Fruit fly (Drosophila melanogaster) whole organism, embryonic: Measurements from ENCODE around the gene CG2187.

Experiments
- Asciz ChIP-seq: fragments of 200-800 bp; sonication (Bioruptor generic); optimal IDR thresholded peaks from 2 replicates; lab custom pipeline; 2017; ENCODE audit warnings: missing biosample characterization, mild to moderate bottlenecking, missing genetic modification characterization, missing genetic modification reagents
- Bteb2 ChIP-seq: fragments of 200-800 bp; sonication (Bioruptor generic); optimal IDR thresholded peaks from 2 replicates; lab custom pipeline; 2016; ENCODE audit warnings: missing biosample characterization, missing genetic modification characterization
- CG10321 ChIP-seq: fragments of 200-800 bp; sonication (Bioruptor generic); IDR thresholded peaks from 2 replicates; pipeline ENCODE4 v1.3.6; 2022; ENCODE audit warnings: missing biosample characterization, missing genetic modification characterization
- CG10565 ChIP-seq: fragments of 200-800 bp; sonication (Bioruptor generic); optimal IDR thresholded peaks from 3 replicates; lab custom pipeline; 2016; ENCODE audit warnings: missing biosample characterization, mild to moderate bottlenecking, missing genetic modification characterization
- CG10959 ChIP-seq: fragments of 200-800 bp; sonication (Bioruptor generic); IDR thresholded peaks from 2 replicates; pipeline ENCODE4 v1.3.6; 2022; ENCODE audit warnings: missing biosample characterization, missing genetic modification characterization
- CG10979 ChIP-seq: fragments of 200-800 bp; sonication (Bioruptor generic); optimal IDR thresholded peaks from 2 replicates; lab custom pipeline; 2018; ENCODE audit warnings: missing biosample characterization, mild to moderate bottlenecking, missing genetic modification characterization, moderate library complexity
- CG11093 ChIP-seq: fragments of 200-800 bp; sonication (Bioruptor generic); IDR thresholded peaks from 3 replicates; pipeline ENCODE4 v1.3.6; 2022; ENCODE audit warnings: missing biosample characterization, missing genetic modification characterization
- CG15011 ChIP-seq: fragments of 200-800 bp; sonication (Bioruptor generic); optimal IDR thresholded peaks from 3 replicates; lab custom pipeline; 2018; ENCODE audit warnings: missing biosample characterization, mild to moderate bottlenecking, missing genetic modification characterization
- CG15269 ChIP-seq: fragments of 200-800 bp; sonication (Bioruptor generic); optimal IDR thresholded peaks from 2 replicates; lab custom pipeline; 2018; ENCODE audit warnings: missing biosample characterization, mild to moderate bottlenecking, missing genetic modification characterization, moderate library complexity
- CG17912 ChIP-seq: fragments of 200-800 bp; sonication (Bioruptor generic); optimal IDR thresholded peaks from 2 replicates; lab custom pipeline; 2018; ENCODE audit warnings: missing biosample characterization, mild to moderate bottlenecking, missing genetic modification characterization
- CG3407 ChIP-seq: fragments of 200-800 bp; sonication (Bioruptor generic); optimal IDR thresholded peaks from 2 replicates; lab custom pipeline; 2018; ENCODE audit warnings: missing biosample characterization, mild to moderate bottlenecking, missing genetic modification characterization
- CG3847 ChIP-seq: fragments of 200-800 bp; sonication (Bioruptor generic); IDR thresholded peaks from 2 replicates; pipeline ENCODE4 v1.3.6; 2022; ENCODE audit warnings: missing biosample characterization, missing genetic modification characterization
- CG5245 ChIP-seq: fragments of 200-800 bp; sonication (Bioruptor generic); optimal IDR thresholded peaks from 3 replicates; lab custom pipeline; 2016; ENCODE audit warnings: missing biosample characterization, missing genetic modification characterization
- CG6791 ChIP-seq: fragments of 200-800 bp; sonication (Bioruptor generic); IDR thresholded peaks from 3 replicates; pipeline ENCODE4 v1.3.6; 2022; ENCODE audit warnings: missing biosample characterization, missing genetic modification characterization; ENCODE audit not compliant: partially characterized antibody
- CG7372 ChIP-seq: fragments of 200-800 bp; sonication (Bioruptor generic); IDR thresholded peaks from 2 replicates; pipeline ENCODE4 v1.3.6; 2022; ENCODE audit warnings: missing biosample characterization, missing genetic modification characterization
- CG8290 ChIP-seq, 3 experiments: fragments of 200-800 bp; sonication (Bioruptor generic); optimal IDR thresholded peaks; 2 replicates each; lab custom pipeline; 2016 to 2019; ENCODE audit warnings: missing biosample characterization in 3 of 3, missing genetic modification characterization in 3 of 3, mild to moderate bottlenecking in 2 of 3, moderate library complexity in 1 of 3
- Camta ChIP-seq: fragments of 200-800 bp; sonication (Bioruptor generic); optimal IDR thresholded peaks from 2 replicates; lab custom pipeline; 2016; ENCODE audit warnings: missing biosample characterization, missing genetic modification characterization
- Dad ChIP-seq: fragments of 200-800 bp; sonication (Bioruptor generic); optimal IDR thresholded peaks from 3 replicates; lab custom pipeline; 2016; ENCODE audit warnings: missing biosample characterization, missing genetic modification characterization
- Drgx ChIP-seq: fragments of 200-800 bp; sonication (Bioruptor generic); IDR thresholded peaks from 2 replicates; pipeline ENCODE4 v1.3.6; 2022; ENCODE audit warnings: missing biosample characterization, missing genetic modification characterization
- E2f1 ChIP-seq: fragments of 200-800 bp; sonication (Bioruptor generic); IDR thresholded peaks from 2 replicates; pipeline ENCODE4 v1.3.6; 2022; ENCODE audit warnings: missing biosample characterization, missing genetic modification characterization
- Elba2 ChIP-seq: fragments of 200-800 bp; sonication (Bioruptor generic); optimal IDR thresholded peaks from 3 replicates; lab custom pipeline; 2016; ENCODE audit warnings: missing biosample characterization, missing genetic modification characterization
- Fer1 ChIP-seq: fragments of 200-800 bp; sonication (Bioruptor generic); optimal IDR thresholded peaks from 2 replicates; lab custom pipeline; 2017; ENCODE audit warnings: missing biosample characterization, mild to moderate bottlenecking, missing genetic modification characterization
- H2.0 ChIP-seq: fragments of 200-800 bp; sonication (Bioruptor generic); IDR thresholded peaks from 2 replicates; pipeline ENCODE4 v1.3.6; 2022; ENCODE audit warnings: missing biosample characterization, missing genetic modification characterization
- Hr3 ChIP-seq: fragments of 200-800 bp; sonication (Bioruptor generic); optimal IDR thresholded peaks from 3 replicates; lab custom pipeline; 2016; ENCODE audit warnings: missing biosample characterization, missing genetic modification characterization
- Hr39 ChIP-seq: fragments of >200 bp; optimal IDR thresholded peaks from 2 replicates; lab custom pipeline; 2017
- Ravus ChIP-seq: fragments of 200-800 bp; sonication (Bioruptor generic); IDR thresholded peaks from 2 replicates; pipeline ENCODE4 v1.3.6; 2022; ENCODE audit warnings: missing biosample characterization, missing genetic modification characterization
- Scr ChIP-seq: fragments of 200-800 bp; sonication (Bioruptor generic); IDR thresholded peaks from 2 replicates; pipeline ENCODE4 v1.3.6; 2022; ENCODE audit warnings: missing biosample characterization, missing genetic modification characterization; ENCODE audit not compliant: partially characterized antibody
- Sry-β ChIP-seq: fragments of 200-800 bp; sonication (Bioruptor generic); optimal IDR thresholded peaks from 2 replicates; lab custom pipeline; 2018; ENCODE audit warnings: missing biosample characterization, mild to moderate bottlenecking, missing genetic modification characterization, moderate library complexity
- Trl ChIP-seq, 3 experiments: fragments of >200 bp in 2 of 3; fragments of 200-800 bp in 1 of 3; sonication (Bioruptor generic) in 1 of 3; optimal IDR thresholded peaks; 2 replicates in 1 of 3; 3 replicates in 2 of 3; lab custom pipeline; 2016 to 2017; ENCODE audit warnings: missing biosample characterization in 1 of 3, missing genetic modification characterization in 1 of 3
- ac ChIP-seq: fragments of 200-800 bp; sonication (Bioruptor generic); optimal IDR thresholded peaks from 3 replicates; lab custom pipeline; 2017; ENCODE audit warnings: missing biosample characterization, mild to moderate bottlenecking, missing genetic modification characterization
- ato ChIP-seq: fragments of 200-800 bp; sonication (Bioruptor generic); IDR thresholded peaks from 2 replicates; pipeline ENCODE4 v1.3.6; 2022; ENCODE audit warnings: missing biosample characterization, missing genetic modification characterization; ENCODE audit not compliant: partially characterized antibody
- chinmo ChIP-seq: fragments of 200-800 bp; sonication (Bioruptor generic); IDR thresholded peaks from 4 replicates; pipeline ENCODE4 v1.3.6; 2022; ENCODE audit warnings: missing biosample characterization, missing genetic modification characterization; ENCODE audit not compliant: partially characterized antibody
- cwo ChIP-seq: fragments of 200-800 bp; sonication (Bioruptor generic); optimal IDR thresholded peaks from 3 replicates; lab custom pipeline; 2017; ENCODE audit warnings: missing biosample characterization, missing genetic modification characterization, mild to moderate bottlenecking, moderate library complexity, missing genetic modification reagents
- dimm ChIP-seq: fragments of 200-800 bp; sonication (Bioruptor generic); IDR thresholded peaks from 2 replicates; pipeline ENCODE4 v1.3.6; 2022; ENCODE audit warnings: missing biosample characterization, missing genetic modification characterization
- dmrt11E ChIP-seq: fragments of 200-800 bp; sonication (Bioruptor generic); optimal IDR thresholded peaks from 3 replicates; lab custom pipeline; 2018; ENCODE audit warnings: missing biosample characterization, mild to moderate bottlenecking, missing genetic modification characterization, moderate library complexity
- emc ChIP-seq: fragments of 200-800 bp; sonication (Bioruptor generic); optimal IDR thresholded peaks from 2 replicates; lab custom pipeline; 2016; ENCODE audit warnings: missing biosample characterization, missing genetic modification characterization
- fd102C ChIP-seq: fragments of 200-800 bp; sonication (Bioruptor generic); optimal IDR thresholded peaks from 2 replicates; lab custom pipeline; 2018; ENCODE audit warnings: missing biosample characterization, mild to moderate bottlenecking, missing genetic modification characterization, moderate library complexity
- fd96Cb ChIP-seq: fragments of 200-800 bp; sonication (Bioruptor generic); optimal IDR thresholded peaks from 2 replicates; lab custom pipeline; 2018; ENCODE audit warnings: missing biosample characterization, mild to moderate bottlenecking, missing genetic modification characterization, moderate library complexity
- grau ChIP-seq: fragments of 200-800 bp; optimal IDR thresholded peaks from 3 replicates; lab custom pipeline; 2019; ENCODE audit warnings: missing biosample characterization, mild to moderate bottlenecking, missing genetic modification characterization, moderate library complexity
- hb ChIP-seq: fragments of 200-800 bp; sonication (Bioruptor generic); IDR thresholded peaks from 3 replicates; pipeline ENCODE4 v1.3.6; 2022; ENCODE audit warnings: missing biosample characterization, missing genetic modification characterization; ENCODE audit not compliant: partially characterized antibody
- lab ChIP-seq: fragments of 200-800 bp; sonication (Bioruptor generic); optimal IDR thresholded peaks from 3 replicates; lab custom pipeline; 2017; ENCODE audit warnings: missing biosample characterization, missing genetic modification characterization, mild to moderate bottlenecking, moderate library complexity, missing genetic modification reagents
- pita ChIP-seq: fragments of 200-800 bp; sonication (Bioruptor generic); optimal IDR thresholded peaks from 2 replicates; lab custom pipeline; 2017; ENCODE audit warnings: missing biosample characterization, mild to moderate bottlenecking, missing genetic modification characterization
- pros ChIP-seq: fragments of 200-800 bp; sonication (Bioruptor generic); optimal IDR thresholded peaks from 3 replicates; lab custom pipeline; 2019; ENCODE audit warnings: missing biosample characterization, mild to moderate bottlenecking, missing genetic modification characterization, moderate library complexity
- repo ChIP-seq: fragments of 200-800 bp; sonication (Bioruptor generic); optimal IDR thresholded peaks from 2 replicates; lab custom pipeline; 2016; ENCODE audit warnings: missing biosample characterization, missing genetic modification characterization
- schlank ChIP-seq: fragments of 200-800 bp; sonication (Bioruptor generic); optimal IDR thresholded peaks from 2 replicates; lab custom pipeline; 2018; ENCODE audit warnings: missing biosample characterization, mild to moderate bottlenecking, missing genetic modification characterization
- sd ChIP-seq: fragments of 200-800 bp; sonication (Bioruptor generic); optimal IDR thresholded peaks from 3 replicates; lab custom pipeline; 2018; ENCODE audit warnings: missing biosample characterization, mild to moderate bottlenecking, missing genetic modification characterization, moderate library complexity
- sug ChIP-seq: fragments of 200-800 bp; optimal IDR thresholded peaks from 2 replicates; lab custom pipeline; 2019; ENCODE audit warnings: missing biosample characterization, mild to moderate bottlenecking, missing genetic modification characterization, moderate library complexity
- tgo ChIP-seq: fragments of 200-800 bp; sonication (Bioruptor generic); IDR thresholded peaks from 3 replicates; pipeline ENCODE4 v1.3.6; 2022; ENCODE audit warnings: missing biosample characterization, missing genetic modification characterization
- trh ChIP-seq: fragments of 200-800 bp; sonication (Bioruptor generic); optimal IDR thresholded peaks from 2 replicates; lab custom pipeline; 2016; ENCODE audit warnings: missing biosample characterization, missing genetic modification characterization
- usp ChIP-seq: fragments of >200 bp; optimal IDR thresholded peaks from 2 replicates; lab custom pipeline; 2017; ENCODE audit warnings: missing biosample characterization, missing genetic modification characterization
- z ChIP-seq: fragments of 200-800 bp; sonication (Bioruptor generic); IDR thresholded peaks from 3 replicates; pipeline ENCODE4 v1.3.6; 2022; ENCODE audit warnings: missing biosample characterization, missing genetic modification characterization

CG2187 gene

dm6 chr3R:31721958-31722357 is 36.5 kb downstream of the CG2187 start (continued):
- TF ChIP-seq Elba2 (GFP tag; lab: Kevin White, UChicago), result no peak
- TF ChIP-seq hb, result no peak
- no peak for TF ChIP-seq ac (GFP tag; lab: Kevin White, UChicago)
- no peak for TF ChIP-seq CG7372
- TF ChIP-seq pita (GFP tag; lab: Kevin White, UChicago), result no peak
- TF ChIP-seq Ravus (GFP tag; lab: Robert Waterston, UW), result no peak
- no peak for TF ChIP-seq Dad (GFP tag; lab: Kevin White, UChicago)
- TF ChIP-seq Hr3 (GFP tag; lab: Kevin White, UChicago), result no peak
- no peak for TF ChIP-seq CG6791
- TF ChIP-seq grau (tag; lab: Kevin White, UChicago), result no peak
- TF ChIP-seq chinmo (GFP tag; lab: Robert Waterston, UW), result peak; percentile 77; the same call in 1 of the 4 replicates
- TF ChIP-seq CG5245 (GFP tag; lab: Kevin White, UChicago), result no peak
- TF ChIP-seq CG3407 (GFP tag; lab: Kevin White, UChicago), result peak; percentile 13
- no peak for TF ChIP-seq trh (GFP tag; lab: Kevin White, UChicago)
- TF ChIP-seq CG15011, result no peak
- TF ChIP-seq CG10959 (GFP tag; lab: Robert Waterston, UW), result no peak
- TF ChIP-seq sug (tag; lab: Kevin White, UChicago), result no peak
- TF ChIP-seq lab (GFP tag; lab: Kevin White, UChicago), result peak; percentile 64
- TF ChIP-seq CG10565 (GFP tag; lab: Kevin White, UChicago), result no peak
- no peak for TF ChIP-seq ato (GFP tag; lab: Robert Waterston, UW)
- TF ChIP-seq fd96Cb, result no peak
- TF ChIP-seq CG3847 (GFP tag; lab: Robert Waterston, UW), result no peak
- no peak for TF ChIP-seq CG17912
- TF ChIP-seq Camta, result no peak
- TF ChIP-seq Drgx (GFP tag; lab: Robert Waterston, UW), result no peak
- no peak for TF ChIP-seq z (GFP tag; lab: Robert Waterston, UW)
- TF ChIP-seq Asciz (GFP tag; lab: Kevin White, UChicago), result no peak
- peak; percentile 31 for TF ChIP-seq cwo
- no peak for TF ChIP-seq Scr (GFP tag; lab: Robert Waterston, UW)
- no peak for TF ChIP-seq E2f1 (GFP tag; lab: Robert Waterston, UW)
- TF ChIP-seq CG8290 (GFP tag; optimal IDR thresholded peaks at IDR 0.05; lab: Kevin White, UChicago), result no peak
- peak in 1 of 2 experiments; percentile 43 for TF ChIP-seq CG8290 (tag; optimal IDR thresholded peaks at IDR 0.05; lab: Kevin White, UChicago)
- no peak for TF ChIP-seq emc (GFP tag; lab: Kevin White, UChicago)
- TF ChIP-seq CG15269 (tag; lab: Kevin White, UChicago), result peak; percentile 13
- no peak for TF ChIP-seq Hr39
- no peak for TF ChIP-seq repo (GFP tag; lab: Kevin White, UChicago)
- no peak for TF ChIP-seq fd102C (GFP tag; lab: Kevin White, UChicago)
- TF ChIP-seq H2.0 (GFP tag; lab: Robert Waterston, UW), result no peak
- no peak for TF ChIP-seq CG10321 (GFP tag; lab: Robert Waterston, UW)
- peak; percentile 54 for TF ChIP-seq sd
- peak; percentile 53 for TF ChIP-seq Fer1 (GFP tag; lab: Kevin White, UChicago)
- TF ChIP-seq dimm, result no peak
- no peak for TF ChIP-seq usp (GFP tag; lab: Kevin White, UChicago)
- no peak for TF ChIP-seq CG10979 (tag; lab: Kevin White, UChicago)
- TF ChIP-seq Bteb2, result no peak
- TF ChIP-seq schlank, result no peak
- no peak for TF ChIP-seq dmrt11E
- peak; percentile 48 to 57 for TF ChIP-seq Trl (optimal IDR thresholded peaks at IDR 0.05; lab: Kevin White, UChicago)
- TF ChIP-seq Trl (GFP tag; optimal IDR thresholded peaks at IDR 0.05; lab: Kevin White, UChicago), result no peak
- no peak for TF ChIP-seq Sry-β (GFP tag; lab: Kevin White, UChicago)
- TF ChIP-seq tgo (GFP tag; lab: Robert Waterston, UW), result 0 out of 3 replicates have a peak, but pooled peaks have one; percentile 13
- peak; percentile 14 for TF ChIP-seq pros (GFP tag; lab: Kevin White, UChicago)
- TF ChIP-seq CG11093 (GFP tag; lab: Robert Waterston, UW), result no peak
